Worm (Caenorhabditis elegans) whole organism, L1 larva: ENCODE data around the gene eas-1.

ENCODE experiments used
- C16A3.4 ChIP-seq: fragments of 150-350 bp; optimal IDR thresholded peaks from 2 replicates; lab custom pipeline; 2014; ENCODE audit warnings: missing biosample characterization, missing genetic modification characterization
- F16B12.6 ChIP-seq: fragments of 150-350 bp; optimal IDR thresholded peaks from 2 replicates; lab custom pipeline; 2014; ENCODE audit warnings: missing biosample characterization, missing genetic modification characterization
- Y116A8C.19 ChIP-seq: sonication (generic microtip); optimal IDR thresholded peaks from 2 replicates; lab custom pipeline; 2016; ENCODE audit warnings: missing compliant biosample characterization, missing genetic modification characterization, borderline replicate concordance
- aha-1 ChIP-seq: fragments of 150-350 bp; optimal IDR thresholded peaks from 2 replicates; lab custom pipeline; 2014; ENCODE audit warnings: missing biosample characterization, missing genetic modification characterization
- alr-1 ChIP-seq: fragments of 200-800 bp; sonication (Bioruptor generic); optimal IDR thresholded peaks from 2 replicates; lab custom pipeline; 2018; ENCODE audit warnings: borderline replicate concordance, mild to moderate bottlenecking, missing genetic modification characterization, missing compliant biosample characterization
- aly-2 ChIP-seq: fragments of 150-350 bp; optimal IDR thresholded peaks from 2 replicates; lab custom pipeline; 2014; ENCODE audit warnings: missing biosample characterization, missing genetic modification characterization
- ceh-82 ChIP-seq, 3 experiments: fragments of 150-350 bp in 1 of 3; sonication (generic microtip) in 2 of 3; optimal IDR thresholded peaks; 2 replicates each; lab custom pipeline; 2014 to 2017; ENCODE audit warnings: missing biosample characterization in 3 of 3, missing genetic modification characterization in 3 of 3
- dpl-1 ChIP-seq, 3 experiments: fragments of 150-350 bp in 2 of 3; sonication (generic microtip) in 1 of 3; optimal IDR thresholded peaks; 2 replicates each; lab custom pipeline; 2014 to 2017; ENCODE audit warnings: missing biosample characterization in 3 of 3, missing genetic modification characterization in 3 of 3, missing genetic modification reagents in 3 of 3
- dsc-1 ChIP-seq: sonication (generic microtip); optimal IDR thresholded peaks from 2 replicates; lab custom pipeline; 2016; ENCODE audit warnings: mild to moderate bottlenecking, missing genetic modification characterization, missing compliant biosample characterization
- efl-1 ChIP-seq, 4 experiments: fragments of 150-350 bp; optimal IDR thresholded peaks in 3 of 4; peaks in 1 of 4; 1 replicate in 1 of 4; 2 replicates in 3 of 4; lab custom pipeline; 2014; ENCODE audit warnings: missing biosample characterization in 2 of 4, missing genetic modification characterization in 2 of 4, missing genetic modification reagents in 2 of 4
- efl-3 ChIP-seq: fragments of 200-800 bp; sonication (Bioruptor generic); optimal IDR thresholded peaks from 2 replicates; lab custom pipeline; 2018; ENCODE audit warnings: mild to moderate bottlenecking, missing genetic modification characterization, missing compliant biosample characterization
- egl-27 ChIP-seq, 2 experiments: fragments of 150-350 bp in 1 of 2; sonication (generic microtip); optimal IDR thresholded peaks; 3 replicates each; lab custom pipeline; 2017 to 2018; ENCODE audit warnings: missing biosample characterization in 2 of 2, missing genetic modification characterization in 2 of 2, missing genetic modification reagents in 2 of 2
- elt-2 ChIP-seq: sonication (generic microtip); optimal IDR thresholded peaks from 2 replicates; lab custom pipeline; 2016; ENCODE audit warnings: missing genetic modification characterization, mild to moderate bottlenecking, inconsistent platforms, missing compliant biosample characterization, missing genetic modification reagents
- ets-5 ChIP-seq: fragments of 200-800 bp; sonication (Bioruptor generic); IDR thresholded peaks from 2 replicates; pipeline ENCODE4 v1.3.6; 2022; ENCODE audit warnings: missing genetic modification characterization, missing compliant biosample characterization
- fkh-8 ChIP-seq: sonication (generic microtip); optimal IDR thresholded peaks from 2 replicates; lab custom pipeline; 2016; ENCODE audit warnings: mild to moderate bottlenecking, missing genetic modification characterization, missing compliant biosample characterization
- fos-1 ChIP-seq: fragments of 150-350 bp; optimal IDR thresholded peaks from 2 replicates; lab custom pipeline; 2014; ENCODE audit warnings: missing biosample characterization, missing genetic modification characterization
- lin-13 ChIP-seq: fragments of 150-350 bp; optimal IDR thresholded peaks from 2 replicates; lab custom pipeline; 2014; ENCODE audit warnings: missing biosample characterization, missing genetic modification reagents, missing genetic modification characterization
- lin-14 ChIP-seq: fragments of 200-800 bp; sonication (Bioruptor generic); optimal IDR thresholded peaks from 2 replicates; lab custom pipeline; 2018; ENCODE audit warnings: mild to moderate bottlenecking, missing genetic modification characterization, moderate library complexity, missing compliant biosample characterization
- lin-15B ChIP-seq: fragments of 150-350 bp; sonication (generic microtip); optimal IDR thresholded peaks from 3 replicates; lab custom pipeline; 2014; ENCODE audit warnings: missing biosample characterization, missing genetic modification characterization
- lin-35 ChIP-seq, 2 experiments: fragments of 150-350 bp; optimal IDR thresholded peaks; 2 replicates each; lab custom pipeline; 2014; ENCODE audit warnings: missing biosample characterization in 2 of 2, missing genetic modification characterization in 2 of 2, missing genetic modification reagents in 2 of 2
- lin-39 ChIP-seq: fragments of 150-350 bp; optimal IDR thresholded peaks from 2 replicates; lab custom pipeline; 2014; ENCODE audit warnings: missing biosample characterization, missing genetic modification reagents, missing genetic modification characterization
- lir-3 ChIP-seq: sonication (generic microtip); optimal IDR thresholded peaks from 2 replicates; lab custom pipeline; 2016; ENCODE audit warnings: mild to moderate bottlenecking, missing genetic modification characterization, moderate library complexity, missing compliant biosample characterization; ENCODE audit not compliant: poor library complexity
- mep-1 ChIP-seq: fragments of 150-350 bp; optimal IDR thresholded peaks from 2 replicates; lab custom pipeline; 2014; ENCODE audit warnings: missing biosample characterization, missing genetic modification characterization
- nhr-19 ChIP-seq: fragments of 200-800 bp; sonication (Bioruptor generic); conservative IDR thresholded peaks from 2 replicates; pipeline ENCODE4 v1.3.6; 2022; ENCODE audit warnings: missing genetic modification characterization, missing compliant biosample characterization
- nhr-20 ChIP-seq: sonication (generic microtip); optimal IDR thresholded peaks from 2 replicates; lab custom pipeline; 2016; ENCODE audit warnings: mild to moderate bottlenecking, missing genetic modification characterization, missing compliant biosample characterization
- nhr-28 ChIP-seq: fragments of 150-350 bp; optimal IDR thresholded peaks from 2 replicates; lab custom pipeline; 2014; ENCODE audit warnings: missing biosample characterization, missing genetic modification characterization
- nhr-47 ChIP-seq: sonication (generic microtip); optimal IDR thresholded peaks from 2 replicates; lab custom pipeline; 2016; ENCODE audit warnings: mild to moderate bottlenecking, missing genetic modification characterization, moderate library complexity, missing compliant biosample characterization
- nhr-71 ChIP-seq: sonication (generic microtip); optimal IDR thresholded peaks from 2 replicates; lab custom pipeline; 2016; ENCODE audit warnings: mild to moderate bottlenecking, missing genetic modification characterization, moderate library complexity, missing compliant biosample characterization
- nhr-76 ChIP-seq: sonication (generic microtip); optimal IDR thresholded peaks from 2 replicates; lab custom pipeline; 2017; ENCODE audit warnings: missing biosample characterization, missing genetic modification characterization
- nhr-85 ChIP-seq: sonication (generic microtip); peaks from one replicate; lab custom pipeline; 2016; ENCODE audit warnings: missing genetic modification characterization, inconsistent platforms, missing compliant biosample characterization
- nhr-90 ChIP-seq: sonication (generic microtip); optimal IDR thresholded peaks from 2 replicates; lab custom pipeline; 2016; ENCODE audit warnings: mild to moderate bottlenecking, missing genetic modification characterization, missing compliant biosample characterization; ENCODE audit not compliant: poor library complexity
- pax-3 ChIP-seq: fragments of 200-800 bp; sonication (Bioruptor generic); optimal IDR thresholded peaks from 2 replicates; lab custom pipeline; 2018; ENCODE audit warnings: mild to moderate bottlenecking, missing genetic modification characterization, moderate library complexity, missing compliant biosample characterization
- rnt-1 ChIP-seq: sonication (generic microtip); optimal IDR thresholded peaks from 2 replicates; lab custom pipeline; 2016; ENCODE audit warnings: mild to moderate bottlenecking, missing genetic modification characterization, moderate library complexity, missing compliant biosample characterization
- skn-1 ChIP-seq: fragments of 150-350 bp; optimal IDR thresholded peaks from 2 replicates; lab custom pipeline; 2014; ENCODE audit warnings: missing biosample characterization, missing genetic modification characterization
- sox-4 ChIP-seq: sonication (generic microtip); optimal IDR thresholded peaks from 2 replicates; lab custom pipeline; 2016; ENCODE audit warnings: missing genetic modification characterization, missing compliant biosample characterization
- sptf-1 ChIP-seq: fragments of 150-350 bp; optimal IDR thresholded peaks from 2 replicates; lab custom pipeline; 2014; ENCODE audit warnings: missing biosample characterization, missing genetic modification characterization
- sup-37 ChIP-seq: fragments of 200-800 bp; sonication (Bioruptor generic); optimal IDR thresholded peaks from 2 replicates; lab custom pipeline; 2018; ENCODE audit warnings: mild to moderate bottlenecking, missing genetic modification characterization, missing compliant biosample characterization
- tbx-2 ChIP-seq: sonication (generic microtip); optimal IDR thresholded peaks from 2 replicates; lab custom pipeline; 2016; ENCODE audit warnings: missing genetic modification characterization, missing compliant biosample characterization
- unc-130 ChIP-seq: fragments of 150-350 bp; optimal IDR thresholded peaks from 2 replicates; lab custom pipeline; 2017; ENCODE audit warnings: missing biosample characterization, missing genetic modification characterization, inconsistent platforms
- unc-62 ChIP-seq: fragments of 150-350 bp; optimal IDR thresholded peaks from 2 replicates; lab custom pipeline; 2014; ENCODE audit warnings: missing biosample characterization, missing genetic modification reagents, missing genetic modification characterization
- unc-86 ChIP-seq: sonication (generic microtip); optimal IDR thresholded peaks from 2 replicates; lab custom pipeline; 2016; ENCODE audit warnings: missing genetic modification characterization, missing compliant biosample characterization
- xbp-1 ChIP-seq: sonication (generic microtip); optimal IDR thresholded peaks from 2 replicates; lab custom pipeline; 2016; ENCODE audit warnings: missing genetic modification characterization, missing compliant biosample characterization
- zag-1 ChIP-seq: fragments of 150-350 bp; optimal IDR thresholded peaks from 2 replicates; lab custom pipeline; 2014; ENCODE audit warnings: missing biosample characterization, missing genetic modification characterization
- ztf-11 ChIP-seq, 2 experiments: sonication (generic microtip); optimal IDR thresholded peaks; 2 replicates each; lab custom pipeline; 2016 to 2017; ENCODE audit warnings: missing genetic modification characterization in 2 of 2, missing biosample characterization in 1 of 2, missing compliant biosample characterization in 1 of 2

The eas-1 gene

ce11 chrII:4701482-4702119, 38.6 kb upstream of the eas-1 start, which contains the start of gene unc-85 (continued):
- peak; percentile 89 for TF ChIP-seq nhr-85 (tag; lab: Kevin White, UChicago)
- TF ChIP-seq dsc-1 = peak; percentile 47
- TF ChIP-seq tbx-2 (tag; lab: Kevin White, UChicago) = peak; percentile 69
- TF ChIP-seq aly-2 (tag; lab: Kevin White, UChicago) = peak; percentile 25
- peak; percentile 70 for TF ChIP-seq rnt-1 (tag; lab: Kevin White, UChicago)
- TF ChIP-seq nhr-20 (tag; lab: Kevin White, UChicago) = peak; percentile 73
- TF ChIP-seq lir-3 = peak; percentile 65
- peak; percentile 94 for TF ChIP-seq nhr-19 (GFP tag; lab: Robert Waterston, UW)
- TF ChIP-seq lin-35 (GFP tag; optimal IDR thresholded peaks at IDR 0.05; lab: Kevin White, UChicago) = peak; percentile 43 to 80
- TF ChIP-seq unc-130 (tag; lab: Kevin White, UChicago) = peak; percentile 50
- peak; percentile 71 for TF ChIP-seq lin-15B
- TF ChIP-seq ztf-11 (tag; optimal IDR thresholded peaks at IDR 0.05; lab: Kevin White, UChicago) = peak in 1 of 2 experiments; percentile 29
- TF ChIP-seq efl-1 (optimal IDR thresholded peaks at IDR 0.05; lab: Kevin White, UChicago) = peak; percentile 74 to 76
- TF ChIP-seq efl-1 (GFP tag; optimal IDR thresholded peaks at IDR 0.05 in 1 of 2; lab: Kevin White, UChicago) = peak; percentile 71 to 96
- TF ChIP-seq sox-4 = peak; percentile 40
- TF ChIP-seq unc-86 (tag; lab: Kevin White, UChicago) = peak; percentile 63
- peak; percentile 44 to 80 (median 70) for TF ChIP-seq dpl-1 (GFP tag; optimal IDR thresholded peaks at IDR 0.05; lab: Kevin White, UChicago)
- peak; percentile 44 for TF ChIP-seq lin-13 (GFP tag; lab: Kevin White, UChicago)
- peak; percentile 28 for TF ChIP-seq mep-1 (tag; lab: Kevin White, UChicago)
- peak; percentile 54 for TF ChIP-seq fkh-8 (tag; lab: Kevin White, UChicago)

ce11 chrII:4703011-4703410, 37.2 kb upstream of the eas-1 start:
- TF ChIP-seq zag-1 (no peak), fos-1 (tag; lab: Kevin White, UChicago) (no peak), nhr-28 (tag; lab: Kevin White, UChicago) (no peak), efl-3 (GFP tag; lab: Kevin White, UChicago) (no peak), F16B12.6 (tag; lab: Kevin White, UChicago) (no peak), sup-37 (GFP tag; lab: Kevin White, UChicago) (no peak)

ce11 chrII:4706359-4706871, 33.8 kb upstream of the eas-1 start, which contains the start of the genes F10G7.9 and tsn-1:
Gene F10G7.9, minus strand, starts transcription at chrII:4706485.
Gene tsn-1, plus strand, starts transcription at chrII:4706821.
- TF ChIP-seq aha-1 (tag; lab: Kevin White, UChicago) (no peak), lin-35 (GFP tag; optimal IDR thresholded peaks at IDR 0.05; lab: Kevin White, UChicago) (peak; percentile 61 to 86), elt-2 (tag; lab: Kevin White, UChicago) (peak; percentile 37), lin-15B (peak; percentile 46), sox-4 (no peak), nhr-47 (peak; percentile 66), sptf-1 (tag; lab: Kevin White, UChicago) (no peak), ceh-82 (tag; optimal IDR thresholded peaks at IDR 0.05; lab: Kevin White, UChicago) (peak; percentile 21 to 62 (median 38)), unc-62 (GFP tag; lab: Kevin White, UChicago) (no peak), Y116A8C.19 (tag; lab: Kevin White, UChicago) (no peak), nhr-19 (GFP tag; lab: Robert Waterston, UW) (peak; percentile 44; the same call in 1 of the 2 replicates), nhr-90 (tag; lab: Kevin White, UChicago) (peak; percentile 2), efl-1 (optimal IDR thresholded peaks at IDR 0.05; lab: Kevin White, UChicago) (peak; percentile 80 to 87), efl-1 (GFP tag; optimal IDR thresholded peaks at IDR 0.05 in 1 of 2; lab: Kevin White, UChicago) (peak; percentile 70 to 96), skn-1 (peak; percentile 59), nhr-71 (tag; lab: Kevin White, UChicago) (peak; percentile 71), lin-39 (tag; lab: Kevin White, UChicago) (no peak), xbp-1 (peak; percentile 49), pax-3 (tag; lab: Kevin White, UChicago) (no peak), C16A3.4 (tag; lab: Kevin White, UChicago) (peak; percentile 48), tbx-2 (tag; lab: Kevin White, UChicago) (peak; percentile 45), nhr-85 (tag; lab: Kevin White, UChicago) (peak; percentile 74), unc-86 (tag; lab: Kevin White, UChicago) (peak; percentile 33), nhr-76 (no peak), ztf-11 (tag; optimal IDR thresholded peaks at IDR 0.05; lab: Kevin White, UChicago) (no peak), lin-14 (GFP tag; lab: Kevin White, UChicago) (peak; percentile 68), unc-130 (tag; lab: Kevin White, UChicago) (peak; percentile 32), F16B12.6 (tag; lab: Kevin White, UChicago) (peak; percentile 41), fos-1 (tag; lab: Kevin White, UChicago) (no peak), egl-27 (tag; optimal IDR thresholded peaks at IDR 0.05; lab: Kevin White, UChicago) (no peak), alr-1 (tag; lab: Kevin White, UChicago) (no peak), ets-5 (GFP tag; lab: Robert Waterston, UW) (no peak), rnt-1 (tag; lab: Kevin White, UChicago) (peak; percentile 69)
